Worm (Caenorhabditis elegans) whole organism, L4 larva: ENCODE results near the gene C08F8.6.

Experiments
- T20F7.1 ChIP-seq: fragments of 200-800 bp; sonication (Bioruptor generic); optimal IDR thresholded peaks from 2 replicates; lab custom pipeline; 2018; ENCODE audit warnings: mild to moderate bottlenecking, missing genetic modification characterization, missing compliant biosample characterization
- ZK546.5 ChIP-seq, 2 experiments: sonication (generic microtip); optimal IDR thresholded peaks; 2 replicates each; lab custom pipeline; 2017; ENCODE audit warnings: missing biosample characterization in 2 of 2, missing genetic modification characterization in 2 of 2
- dpl-1 ChIP-seq: fragments of 150-350 bp; optimal IDR thresholded peaks from 2 replicates; lab custom pipeline; 2014; ENCODE audit warnings: missing biosample characterization, missing genetic modification reagents, missing genetic modification characterization
- fkh-10 ChIP-seq: fragments of 150-350 bp; optimal IDR thresholded peaks from 2 replicates; lab custom pipeline; 2014; ENCODE audit warnings: missing biosample characterization, missing genetic modification reagents, missing genetic modification characterization
- jun-1 ChIP-seq: fragments of 150-350 bp; optimal IDR thresholded peaks from 2 replicates; lab custom pipeline; 2014; ENCODE audit warnings: missing biosample characterization, missing genetic modification reagents, missing genetic modification characterization
- nhr-11 ChIP-seq: fragments of 150-350 bp; optimal IDR thresholded peaks from 2 replicates; lab custom pipeline; 2014; ENCODE audit warnings: missing biosample characterization, missing genetic modification characterization
- nhr-76 ChIP-seq: fragments of 150-350 bp; optimal IDR thresholded peaks from 2 replicates; lab custom pipeline; 2014; ENCODE audit warnings: missing biosample characterization, missing genetic modification characterization
- pha-4 ChIP-seq, 2 experiments: fragments of 150-350 bp in 1 of 2; fragments of 200-800 bp in 1 of 2; sonication (Bioruptor generic) in 1 of 2; IDR thresholded peaks in 1 of 2; optimal IDR thresholded peaks in 1 of 2; 2 replicates each; pipeline versions ENCODE4 v1.3.6 to Lab custom; 2014 to 2022; ENCODE audit warnings: missing genetic modification characterization in 2 of 2, missing genetic modification reagents in 2 of 2, missing biosample characterization in 1 of 2, missing compliant biosample characterization in 1 of 2
- unc-62 ChIP-seq, 3 experiments: fragments of 150-350 bp in 1 of 3; sonication (generic microtip); optimal IDR thresholded peaks in 2 of 3; peaks in 1 of 3; 1 replicate in 1 of 3; 2 replicates in 2 of 3; lab custom pipeline; 2014 to 2017; ENCODE audit warnings: missing biosample characterization in 3 of 3, missing genetic modification characterization in 3 of 3, missing genetic modification reagents in 3 of 3, missing genotype in 1 of 3
- vab-7 ChIP-seq: fragments of 200-800 bp; sonication (Bioruptor generic); IDR thresholded peaks from 2 replicates; pipeline ENCODE4 v1.3.6; 2022; ENCODE audit warnings: missing genetic modification reagents, missing genetic modification characterization, missing compliant biosample characterization
- ztf-11 ChIP-seq: fragments of 150-350 bp; optimal IDR thresholded peaks from 2 replicates; lab custom pipeline; 2014; ENCODE audit warnings: missing biosample characterization, missing genetic modification characterization

- TF ChIP-seq unc-62 (GFP tag; optimal IDR thresholded peaks at IDR 0.05 in 1 of 2; lab: Kevin White, UChicago) (peak in 1 of 2 experiments; percentile 96), unc-62 (tag; optimal IDR thresholded peaks at IDR 0.05; lab: Kevin White, UChicago) (no peak), nhr-76 (tag; lab: Kevin White, UChicago) (no peak), vab-7 (GFP tag; lab: Robert Waterston, UW) (peak; percentile 67), nhr-11 (peak; percentile 83), pha-4 (GFP tag; IDR thresholded peaks at IDR 0.05; lab: Robert Waterston, UW) (peak; percentile 89), pha-4 (tag; optimal IDR thresholded peaks at IDR 0.05; lab: Kevin White, UChicago) (peak; percentile 33), ztf-11 (tag; lab: Kevin White, UChicago) (no peak), dpl-1 (GFP tag; lab: Kevin White, UChicago) (peak; percentile 78), ZK546.5 (tag; optimal IDR thresholded peaks at IDR 0.05; lab: Kevin White, UChicago) (peak in 1 of 2 experiments; percentile 44), T20F7.1 (GFP tag; lab: Kevin White, UChicago) (peak; percentile 85), fkh-10 (peak; percentile 85), jun-1 (tag; lab: Kevin White, UChicago) (peak; percentile 71)
Measured at ce11 chrIV:11118837-11119491, 45.8 kb downstream of the C08F8.6 start, which contains the start of the genes imp-2 and enpl-1.
